Fruit fly (Drosophila melanogaster): ENCODE data around the gene homer.

- TF ChIP-seq usp (GFP tag; optimal IDR thresholded peaks at IDR 0.05): no peak
- TF ChIP-seq HLH106 (tag; optimal IDR thresholded peaks at IDR 0.05): no peak
- no peak for TF ChIP-seq OdsH (GFP tag; optimal IDR thresholded peaks at IDR 0.05)
- TF ChIP-seq Abd-B (GFP tag; optimal IDR thresholded peaks at IDR 0.05): no peak
- no peak for TF ChIP-seq Jra (GFP tag; optimal IDR thresholded peaks at IDR 0.05)
- no peak for TF ChIP-seq psq (GFP tag; optimal IDR thresholded peaks at IDR 0.05)
- TF ChIP-seq fru (GFP tag; optimal IDR thresholded peaks at IDR 0.05): no peak
- no peak for TF ChIP-seq Dfd (GFP tag; optimal IDR thresholded peaks at IDR 0.05)
- TF ChIP-seq sage (GFP tag; optimal IDR thresholded peaks at IDR 0.05): no peak
- TF ChIP-seq br (GFP tag; optimal IDR thresholded peaks at IDR 0.05): no peak
- no peak for TF ChIP-seq ey (GFP tag; optimal IDR thresholded peaks at IDR 0.05)
- TF ChIP-seq dsf (GFP tag; optimal IDR thresholded peaks at IDR 0.05; ENCODE audit: borderline replicate concordance): no peak
- no peak for TF ChIP-seq CG9705 (GFP tag; optimal IDR thresholded peaks at IDR 0.05)
Observed at dm6 chr2L:6705081-6705480, 18.1 kb downstream of the homer start.

All from whole organism, wandering third instar larva.